Worm (Caenorhabditis elegans) whole organism, early embryonic: ENCODE data around the gene exos-9.

Experiments used
- B0310.2 ChIP-seq: sonication (generic microtip); optimal IDR thresholded peaks from 2 replicates; lab custom pipeline; 2016; ENCODE audit warnings: mild to moderate bottlenecking, missing genetic modification characterization, missing compliant biosample characterization
- F13C5.2 ChIP-seq: sonication (generic microtip); optimal IDR thresholded peaks from 2 replicates; lab custom pipeline; 2017; ENCODE audit warnings: mild to moderate bottlenecking, missing genetic modification characterization, inconsistent platforms, missing compliant biosample characterization
- aly-1 ChIP-seq: sonication (generic microtip); optimal IDR thresholded peaks from 2 replicates; lab custom pipeline; 2016; ENCODE audit warnings: missing genetic modification characterization, missing compliant biosample characterization
- ama-1 ChIP-seq: fragments of 150-350 bp; optimal IDR thresholded peaks from 2 replicates; lab custom pipeline; 2014
- ceh-13 ChIP-seq: fragments of 200-800 bp; sonication (Bioruptor generic); optimal IDR thresholded peaks from 2 replicates; lab custom pipeline; 2018; ENCODE audit warnings: mild to moderate bottlenecking, missing genetic modification characterization, missing compliant biosample characterization
- ets-7 ChIP-seq: sonication (generic microtip); optimal IDR thresholded peaks from 2 replicates; lab custom pipeline; 2016; ENCODE audit warnings: missing genotype, missing genetic modification characterization, missing compliant biosample characterization
- flt-1 ChIP-seq: fragments of 200-800 bp; sonication (Bioruptor generic); IDR thresholded peaks from 2 replicates; pipeline ENCODE4 v1.3.6; 2022; ENCODE audit warnings: missing genetic modification characterization, missing compliant biosample characterization
- hmbx-1 ChIP-seq: sonication (generic microtip); optimal IDR thresholded peaks from 2 replicates; lab custom pipeline; 2016; ENCODE audit warnings: mild to moderate bottlenecking, missing genetic modification characterization, missing compliant biosample characterization
- hmg-4 ChIP-seq: fragments of 200-800 bp; sonication (Bioruptor generic); optimal IDR thresholded peaks from 2 replicates; lab custom pipeline; 2018; ENCODE audit warnings: mild to moderate bottlenecking, missing genetic modification characterization, missing compliant biosample characterization
- pes-1 ChIP-seq: fragments of 200-800 bp; sonication (Bioruptor generic); IDR thresholded peaks from 2 replicates; pipeline ENCODE4 v1.3.6; 2022; ENCODE audit warnings: missing genetic modification reagents, missing genetic modification characterization, missing compliant biosample characterization
- sea-1 ChIP-seq: fragments of 200-800 bp; sonication (Bioruptor generic); conservative IDR thresholded peaks from 2 replicates; pipeline ENCODE4 v1.3.6; 2022; ENCODE audit warnings: missing genetic modification characterization, missing compliant biosample characterization
- tbx-11 ChIP-seq: fragments of 200-800 bp; sonication (Bioruptor generic); IDR thresholded peaks from 2 replicates; pipeline ENCODE4 v1.3.6; 2022; ENCODE audit warnings: missing genetic modification characterization, missing compliant biosample characterization
- tbx-37 ChIP-seq: fragments of 200-800 bp; sonication (Bioruptor generic); conservative IDR thresholded peaks from 2 replicates; pipeline ENCODE4 v1.3.6; 2022; ENCODE audit warnings: missing genetic modification reagents, missing genetic modification characterization, missing compliant biosample characterization
- tra-4 ChIP-seq: sonication (generic microtip); optimal IDR thresholded peaks from 2 replicates; lab custom pipeline; 2017; ENCODE audit warnings: missing genetic modification characterization, missing compliant biosample characterization

DNA sequence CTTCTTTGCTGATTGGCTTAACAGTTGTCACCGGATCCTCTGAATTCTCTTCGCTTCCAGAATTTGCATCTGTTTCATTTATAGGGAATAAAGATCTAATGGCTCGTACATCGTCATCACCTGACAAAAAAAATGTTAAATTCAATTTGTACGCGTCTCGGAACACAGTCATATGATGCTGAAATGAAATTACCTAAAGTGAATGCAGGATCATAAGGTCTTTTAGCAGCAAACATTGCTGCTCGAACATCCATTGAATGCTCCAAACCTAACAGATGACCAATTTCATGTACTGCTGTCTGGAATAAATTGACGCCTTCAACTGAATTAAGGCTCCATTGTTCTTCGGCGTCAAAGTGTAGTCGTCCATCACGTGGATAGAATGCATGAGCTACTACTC is 48.5 kb upstream of the exos-9 start:
- TF ChIP-seq flt-1 (GFP tag; lab: Robert Waterston, UW) (no peak), hmg-4 (GFP tag; lab: Kevin White, UChicago) (no peak), tbx-37 (no peak), tbx-11 (GFP tag; lab: Robert Waterston, UW) (no peak), ama-1 (lab: Kevin White, UChicago) (no peak), B0310.2 (tag; lab: Kevin White, UChicago) (no peak), ceh-13 (no peak), ets-7 (no peak), pes-1 (GFP tag; lab: Robert Waterston, UW) (no peak), sea-1 (GFP tag; lab: Robert Waterston, UW) (no peak), aly-1 (no peak), hmbx-1 (tag; lab: Kevin White, UChicago) (no peak), tra-4 (tag; lab: Kevin White, UChicago) (no peak), F13C5.2 (tag; lab: Kevin White, UChicago) (no peak)
